Worm (Caenorhabditis elegans) whole organism, L4/young adult: ENCODE measurements around the gene F55G7.1.

Experiments used
- W03F9.2 ChIP-seq: fragments of 150-350 bp; optimal IDR thresholded peaks from 2 replicates; lab custom pipeline; 2014; ENCODE audit warnings: missing biosample characterization, missing genetic modification characterization
- dao-5 ChIP-seq: sonication (generic microtip); optimal IDR thresholded peaks from 2 replicates; lab custom pipeline; 2016; ENCODE audit warnings: missing genotype, missing genetic modification characterization, moderate library complexity, missing compliant biosample characterization
- him-1 ChIP-seq: sonication (generic microtip); optimal IDR thresholded peaks from 2 replicates; lab custom pipeline; 2016; ENCODE audit warnings: missing genotype, missing genetic modification reagents, missing genetic modification characterization, missing compliant biosample characterization

Gene F55G7.1

ce11 chrX:11924158-11924557 is at the start of gene F55G7.1:
Gene F55G7.1, plus strand, starts transcription at chrX:11924433.
- no peak for TF ChIP-seq dao-5 (tag; lab: Kevin White, UChicago)
- TF ChIP-seq W03F9.2: peak; percentile 32

- TF ChIP-seq him-1: no peak
- no peak for TF ChIP-seq W03F9.2
These were observed 49.0 kb upstream of the F55G7.1 start, which contains the start of gene Y62H9A.1 for ce11 chrX:11875260-11875659. Gene Y62H9A.1, plus strand, starts transcription at chrX:11875541.

ce11 chrX:11878109-11878508 is 46.1 kb upstream of the F55G7.1 start, which contains the start of gene Y62H9A.2:
Gene Y62H9A.2, minus strand, starts transcription at chrX:11878209.
- TF ChIP-seq dao-5 (tag; lab: Kevin White, UChicago) (no peak), W03F9.2 (no peak), him-1 (no peak)

ce11 chrX:11879871-11880270 is 44.4 kb upstream of the F55G7.1 start, which contains the start of the genes Y62H9A.3 and Y62H9A.4:
Gene Y62H9A.3, minus strand, starts transcription at chrX:11879971.
Gene Y62H9A.4, plus strand, starts transcription at chrX:11880126.
- TF ChIP-seq W03F9.2: no peak
- TF ChIP-seq him-1: no peak
- TF ChIP-seq dao-5 (tag; lab: Kevin White, UChicago): no peak

ce11 chrX:11882800-11883199 is 41.4 kb upstream of the F55G7.1 start, which contains the start of the genes Y62H9A.5 and ule-5:
Gene Y62H9A.5, minus strand, starts transcription at chrX:11882900.
Gene ule-5, plus strand, starts transcription at chrX:11883127.
- TF ChIP-seq W03F9.2 (no peak), him-1 (no peak), dao-5 (tag; lab: Kevin White, UChicago) (no peak)

ce11 chrX:11885577-11885976 is 38.7 kb upstream of the F55G7.1 start, which contains the start of gene Y62H9A.7:
Gene Y62H9A.7, minus strand, starts transcription at chrX:11885677.
- TF ChIP-seq him-1: no peak
- no peak for TF ChIP-seq dao-5 (tag; lab: Kevin White, UChicago)
- TF ChIP-seq W03F9.2: no peak

ce11 chrX:11892328-11892727 is 31.9 kb upstream of the F55G7.1 start, which contains the start of gene Y62H9A.8:
Gene Y62H9A.8, minus strand, starts transcription at chrX:11892428.
- no peak for TF ChIP-seq him-1
- TF ChIP-seq W03F9.2: no peak
- TF ChIP-seq dao-5 (tag; lab: Kevin White, UChicago): no peak

- TF ChIP-seq him-1 (no peak), W03F9.2 (no peak), dao-5 (tag; lab: Kevin White, UChicago) (no peak)
These were observed 27.5 kb upstream of the F55G7.1 start for ce11 chrX:11896708-11897107.

- no peak for TF ChIP-seq him-1
- TF ChIP-seq dao-5 (tag; lab: Kevin White, UChicago): no peak
- TF ChIP-seq W03F9.2: no peak
These were observed 26.2 kb upstream of the F55G7.1 start, which contains the start of gene Y62H9A.9 for ce11 chrX:11898040-11898439. Gene Y62H9A.9, minus strand, starts transcription at chrX:11898140.

- TF ChIP-seq dao-5 (tag; lab: Kevin White, UChicago): no peak
- no peak for TF ChIP-seq him-1
- TF ChIP-seq W03F9.2: no peak
These were observed 25.2 kb upstream of the F55G7.1 start for ce11 chrX:11899031-11899430.

- TF ChIP-seq him-1: no peak
- TF ChIP-seq dao-5 (tag; lab: Kevin White, UChicago): no peak
- TF ChIP-seq W03F9.2: no peak
These were observed 21.6 kb upstream of the F55G7.1 start, which contains the start of gene Y62H9A.10 for ce11 chrX:11902661-11903060. Gene Y62H9A.10, minus strand, starts transcription at chrX:11902761.

ce11 chrX:11906626-11907025 is 17.6 kb upstream of the F55G7.1 start:
- TF ChIP-seq him-1 (no peak), W03F9.2 (no peak), dao-5 (tag; lab: Kevin White, UChicago) (no peak)

ce11 chrX:11907263-11907662 is 17.0 kb upstream of the F55G7.1 start, which contains the start of gene Y62H9A.11:
Gene Y62H9A.11, minus strand, starts transcription at chrX:11907363.
- TF ChIP-seq dao-5 (tag; lab: Kevin White, UChicago) (no peak), W03F9.2 (no peak), him-1 (no peak)

ce11 chrX:11908226-11908625 is 16.0 kb upstream of the F55G7.1 start:
- TF ChIP-seq dao-5 (tag; lab: Kevin White, UChicago): no peak
- no peak for TF ChIP-seq him-1
- no peak for TF ChIP-seq W03F9.2

- TF ChIP-seq W03F9.2 (no peak), dao-5 (tag; lab: Kevin White, UChicago) (no peak), him-1 (no peak)
These were observed 15.1 kb upstream of the F55G7.1 start for ce11 chrX:11909168-11909567.

- TF ChIP-seq him-1: no peak
- no peak for TF ChIP-seq W03F9.2
- TF ChIP-seq dao-5 (tag; lab: Kevin White, UChicago): no peak
These were observed 14.2 kb upstream of the F55G7.1 start, which contains the start of gene Y62H9A.15 for ce11 chrX:11910046-11910445. Gene Y62H9A.15, minus strand, starts transcription at chrX:11910145.
